Worm (Caenorhabditis elegans): Measurements from ENCODE around the gene F53A2.3.

Gene F53A2.3

ce11 chrIII:13302578-13302977, 37.0 kb downstream of the F53A2.3 start (continued):
- TF ChIP-seq D2030.7 (GFP tag; IDR thresholded peaks at IDR 0.05) (0 out of 2 replicates have a peak, but pooled peaks have one; percentile 43), nhr-120 (GFP tag; IDR thresholded peaks at IDR 0.05) (no peak), dpl-1 (GFP tag; optimal IDR thresholded peaks at IDR 0.05) (no peak), ztf-6 (GFP tag; IDR thresholded peaks at IDR 0.05) (no peak), ztf-28 (GFP tag; IDR thresholded peaks at IDR 0.05) (no peak), lsy-27 (tag; optimal IDR thresholded peaks at IDR 0.05; ENCODE audit: borderline replicate concordance, insufficient read depth) (no peak), ceh-79 (tag; optimal IDR thresholded peaks at IDR 0.05) (no peak), repo-1 (tag; optimal IDR thresholded peaks at IDR 0.05) (no peak), Y53G8AR.9 (GFP tag; conservative IDR thresholded peaks at IDR 0.05) (peak; percentile 67), hsf-1 (GFP tag; IDR thresholded peaks at IDR 0.05) (peak; percentile 13; the same call in 1 of the 2 replicates), lin-26 (GFP tag; IDR thresholded peaks at IDR 0.05) (peak; percentile 21; the same call in 1 of the 2 replicates), aptf-2 (GFP tag; conservative IDR thresholded peaks at IDR 0.05) (no peak), T26A5.8 (tag; optimal IDR thresholded peaks at IDR 0.05) (no peak), ceh-40 (GFP tag; IDR thresholded peaks at IDR 0.05) (no peak), K11D2.4 (GFP tag; IDR thresholded peaks at IDR 0.05) (no peak), dpff-1 (tag; optimal IDR thresholded peaks at IDR 0.05) (no peak), mes-4 (tag; optimal IDR thresholded peaks at IDR 0.05) (no peak), K12H6.12 (tag; optimal IDR thresholded peaks at IDR 0.05) (no peak), B0035.1 (tag; optimal IDR thresholded peaks at IDR 0.05) (no peak), mcd-1 (GFP tag; IDR thresholded peaks at IDR 0.05) (no peak), ztf-22 (GFP tag; optimal IDR thresholded peaks at IDR 0.05) (no peak), tbp1 (GFP tag; optimal IDR thresholded peaks at IDR 0.05) (peak; percentile 6), Y79H2A.3 (GFP tag; conservative IDR thresholded peaks at IDR 0.05) (peak; percentile 75; the same call in 1 of the 2 replicates), F52B5.7 (tag; optimal IDR thresholded peaks at IDR 0.05) (no peak), madf-6 (GFP tag; IDR thresholded peaks at IDR 0.05) (peak; percentile 12; the same call in 1 of the 2 replicates), ZK185.1 (tag; optimal IDR thresholded peaks at IDR 0.05; ENCODE audit: poor library complexity, severe bottlenecking) (no peak), somi-1 (GFP tag; optimal IDR thresholded peaks at IDR 0.05) (no peak), sdz-38 (tag; optimal IDR thresholded peaks at IDR 0.05) (no peak), nhr-27 (tag; optimal IDR thresholded peaks at IDR 0.05) (no peak), bed-2 (GFP tag; IDR thresholded peaks at IDR 0.05) (no peak), ceh-91 (GFP tag; IDR thresholded peaks at IDR 0.05) (no peak), ztf-3 (GFP tag; optimal IDR thresholded peaks at IDR 0.05) (no peak), ceh-100 (GFP tag; IDR thresholded peaks at IDR 0.05) (no peak), pha-4 (tag; optimal IDR thresholded peaks at IDR 0.05) (no peak), akir-1 (GFP tag; optimal IDR thresholded peaks at IDR 0.05) (no peak), F55B11.4 (tag; optimal IDR thresholded peaks at IDR 0.05; ENCODE audit: borderline replicate concordance, insufficient read depth) (no peak), nfyb-1 (GFP tag; IDR thresholded peaks at IDR 0.05) (no peak), cebp-2 (GFP tag; IDR thresholded peaks at IDR 0.05) (no peak), nhr-179 (tag; optimal IDR thresholded peaks at IDR 0.05) (no peak)

ce11 chrIII:13301983-13302382, 37.6 kb downstream of the F53A2.3 start:
- TF ChIP-seq zfh-2 (GFP tag; conservative IDR thresholded peaks at IDR 0.05): peak; percentile 69
- no peak for TF ChIP-seq lag-1 (GFP tag; IDR thresholded peaks at IDR 0.05)
- no peak for TF ChIP-seq F33H1.4 (GFP tag; IDR thresholded peaks at IDR 0.05)
- no peak for TF ChIP-seq ztf-26 (tag; optimal IDR thresholded peaks at IDR 0.05)

All from whole organism, young adult.